Fruit fly (Drosophila melanogaster): ENCODE measurements around the gene msl-2.

DNA sequence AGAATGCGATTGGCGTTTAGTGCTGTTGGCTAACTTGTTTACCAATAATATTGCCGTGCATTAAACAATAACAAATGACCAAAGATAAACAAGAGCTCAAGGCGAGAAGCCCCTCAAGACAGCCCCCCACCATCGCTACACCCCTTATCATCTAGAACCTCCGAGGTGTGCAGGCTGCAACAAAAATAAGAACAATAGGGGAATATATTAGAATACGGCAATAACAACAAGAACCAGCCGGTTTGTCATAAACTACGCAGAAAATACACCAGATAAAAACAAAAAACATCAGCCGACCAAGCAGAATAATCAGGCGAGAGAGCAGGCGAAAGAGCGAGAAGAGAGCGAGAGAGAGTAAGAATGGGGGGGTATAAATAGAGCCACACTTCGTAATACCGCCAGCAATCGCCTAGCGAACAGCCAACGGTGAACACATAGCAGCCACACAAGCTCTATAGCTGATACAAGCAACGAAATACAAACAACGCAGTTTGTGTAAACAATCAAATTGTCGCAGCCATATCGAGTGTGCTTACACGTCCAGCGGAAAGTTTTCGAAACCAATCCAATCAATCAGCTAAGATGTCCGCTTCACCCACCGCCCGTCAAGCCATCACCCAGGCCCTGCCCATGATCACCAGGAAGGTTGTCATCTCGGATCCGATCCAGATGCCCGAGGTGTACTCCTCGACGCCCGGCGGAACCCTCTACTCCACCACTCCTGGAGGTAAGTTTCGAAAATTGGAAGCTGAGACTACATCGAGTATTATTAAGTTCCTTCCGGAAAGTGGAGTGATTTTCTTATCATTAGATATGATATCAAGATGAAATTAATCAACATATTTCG lies 12.3 kb upstream of the msl-2 start, which contains the start of gene Thor:
- TF ChIP-seq tai (GFP tag; optimal IDR thresholded peaks at IDR 0.05) (no peak), sv (GFP tag; optimal IDR thresholded peaks at IDR 0.05) (peak; percentile 71), Jra (GFP tag; optimal IDR thresholded peaks at IDR 0.05) (peak; percentile 12), dmrt93B (GFP tag; optimal IDR thresholded peaks at IDR 0.05) (no peak), fru (GFP tag; optimal IDR thresholded peaks at IDR 0.05) (peak; percentile 72), OdsH (GFP tag; optimal IDR thresholded peaks at IDR 0.05) (peak; percentile 52), Dfd (GFP tag; optimal IDR thresholded peaks at IDR 0.05) (no peak), CG9705 (GFP tag; optimal IDR thresholded peaks at IDR 0.05) (no peak), N (GFP tag; optimal IDR thresholded peaks at IDR 0.05) (no peak), foxo (GFP tag; optimal IDR thresholded peaks at IDR 0.05) (peak; percentile 49 to 66), psq (GFP tag; optimal IDR thresholded peaks at IDR 0.05) (peak; percentile 56), Vsx2 (GFP tag; optimal IDR thresholded peaks at IDR 0.05; ENCODE audit: partially characterized antibody) (peak; percentile 83)

All from whole organism, wandering third instar larva.